Fruit fly (Drosophila melanogaster): ENCODE results near the gene CG43338.
A peak's percentile ranks its signal among the peaks of the same experiment; 100 is the strongest.

The CG43338 gene

dm6 chr2L:18688646-18689296, 17.7 kb upstream of the CG43338 start, which contains the start of gene msl-1:
Gene msl-1, minus strand, starts transcription at chr2L:18688800.
- TF ChIP-seq jim (GFP tag; optimal IDR thresholded peaks at IDR 0.05) (peak; percentile 56), Sp1 (GFP tag; optimal IDR thresholded peaks at IDR 0.05) (peak; percentile 3), foxo (GFP tag; optimal IDR thresholded peaks at IDR 0.05) (peak in 1 of 2 experiments; percentile 56), dl (GFP tag; optimal IDR thresholded peaks at IDR 0.05; ENCODE audit: insufficient read depth in 1 of 2, partially characterized antibody in 2 of 2) (no peak), dmrt93B (GFP tag; optimal IDR thresholded peaks at IDR 0.05) (no peak), h (GFP tag; optimal IDR thresholded peaks at IDR 0.05) (no peak), Mio (GFP tag; optimal IDR thresholded peaks at IDR 0.05) (no peak), N (GFP tag; optimal IDR thresholded peaks at IDR 0.05) (no peak), dsf (GFP tag; optimal IDR thresholded peaks at IDR 0.05; ENCODE audit: borderline replicate concordance) (no peak), Hnf4 (GFP tag; optimal IDR thresholded peaks at IDR 0.05) (no peak), HLH106 (tag; optimal IDR thresholded peaks at IDR 0.05) (peak; percentile 20), ey (GFP tag; optimal IDR thresholded peaks at IDR 0.05) (no peak), pan (optimal IDR thresholded peaks at IDR 0.05) (no peak), GATAd (GFP tag; optimal IDR thresholded peaks at IDR 0.05) (no peak), brk (GFP tag; optimal IDR thresholded peaks at IDR 0.05) (no peak), rgr (GFP tag; optimal IDR thresholded peaks at IDR 0.05) (no peak), Myc (optimal IDR thresholded peaks at IDR 0.05) (peak; percentile 67), psq (GFP tag; optimal IDR thresholded peaks at IDR 0.05) (no peak), Dif (GFP tag; optimal IDR thresholded peaks at IDR 0.05; ENCODE audit: partially characterized antibody) (no peak), Dfd (GFP tag; optimal IDR thresholded peaks at IDR 0.05) (no peak), Abd-B (GFP tag; optimal IDR thresholded peaks at IDR 0.05) (no peak), OdsH (GFP tag; optimal IDR thresholded peaks at IDR 0.05) (no peak), CrebA (GFP tag; optimal IDR thresholded peaks at IDR 0.05; ENCODE audit: borderline replicate concordance) (no peak), br (GFP tag; optimal IDR thresholded peaks at IDR 0.05) (no peak), Jra (GFP tag; optimal IDR thresholded peaks at IDR 0.05) (peak; percentile 10), Vsx2 (GFP tag; optimal IDR thresholded peaks at IDR 0.05; ENCODE audit: partially characterized antibody) (no peak), Hr83 (GFP tag; optimal IDR thresholded peaks at IDR 0.05; ENCODE audit: poor library complexity, severe bottlenecking) (peak; percentile 85), CG32264 (GFP tag; optimal IDR thresholded peaks at IDR 0.05) (no peak), usp (GFP tag; optimal IDR thresholded peaks at IDR 0.05) (no peak), woc (GFP tag; optimal IDR thresholded peaks at IDR 0.05) (peak; percentile 92), lola (GFP tag; optimal IDR thresholded peaks at IDR 0.05) (no peak), fru (GFP tag; optimal IDR thresholded peaks at IDR 0.05) (no peak), sage (GFP tag; optimal IDR thresholded peaks at IDR 0.05) (no peak), CG9705 (GFP tag; optimal IDR thresholded peaks at IDR 0.05) (peak; percentile 20), Hr78 (GFP tag; optimal IDR thresholded peaks at IDR 0.05) (no peak), sv (GFP tag; optimal IDR thresholded peaks at IDR 0.05) (no peak), tai (GFP tag; optimal IDR thresholded peaks at IDR 0.05) (no peak), Rel (GFP tag; optimal IDR thresholded peaks at IDR 0.05) (no peak), Rel (tag; optimal IDR thresholded peaks at IDR 0.05) (peak; percentile 56)

dm6 chr2L:18687827-18688226, 16.8 kb upstream of the CG43338 start:
- no peak for TF ChIP-seq Jra (GFP tag; optimal IDR thresholded peaks at IDR 0.05)
- TF ChIP-seq ey (GFP tag; optimal IDR thresholded peaks at IDR 0.05) = no peak

- TF ChIP-seq Rel (GFP tag; optimal IDR thresholded peaks at IDR 0.05) = no peak
- TF ChIP-seq Rel (tag; optimal IDR thresholded peaks at IDR 0.05) = peak; percentile 7
- TF ChIP-seq CG9705 (GFP tag; optimal IDR thresholded peaks at IDR 0.05) = no peak
- no peak for TF ChIP-seq tai (GFP tag; optimal IDR thresholded peaks at IDR 0.05)
- peak; percentile 14 for TF ChIP-seq Myc (optimal IDR thresholded peaks at IDR 0.05)
- no peak for TF ChIP-seq ey (GFP tag; optimal IDR thresholded peaks at IDR 0.05)
- TF ChIP-seq CrebA (GFP tag; optimal IDR thresholded peaks at IDR 0.05; ENCODE audit: borderline replicate concordance) = no peak
- TF ChIP-seq foxo (GFP tag; optimal IDR thresholded peaks at IDR 0.05) = no peak
- no peak for TF ChIP-seq br (GFP tag; optimal IDR thresholded peaks at IDR 0.05)
Measured at dm6 chr2L:18681903-18682302, 10.9 kb upstream of the CG43338 start, which contains the start of gene tos. Gene tos, minus strand, starts transcription at chr2L:18682075.

Data from whole organism, wandering third instar larva.